Fruit fly (Drosophila melanogaster) whole organism, embryonic: ENCODE results near the gene CG15498.

Experiments
- ATbp ChIP-seq: fragments of 200-800 bp; sonication (Bioruptor generic); optimal IDR thresholded peaks from 2 replicates; lab custom pipeline; 2017; ENCODE audit warnings: missing biosample characterization, mild to moderate bottlenecking, missing genetic modification characterization, missing genetic modification reagents
- Adf1 ChIP-seq: fragments of 200-800 bp; sonication (Bioruptor generic); IDR thresholded peaks from 2 replicates; pipeline ENCODE4 v1.3.6; 2022; ENCODE audit warnings: missing biosample characterization, missing genetic modification characterization
- Atf-2 ChIP-seq: fragments of 200-800 bp; sonication (Bioruptor generic); optimal IDR thresholded peaks from 2 replicates; lab custom pipeline; 2016; ENCODE audit warnings: missing biosample characterization, missing genetic modification characterization
- CG10543 ChIP-seq: fragments of 200-800 bp; sonication (Bioruptor generic); optimal IDR thresholded peaks from 3 replicates; lab custom pipeline; 2017; ENCODE audit warnings: missing biosample characterization, mild to moderate bottlenecking, missing genetic modification characterization, moderate library complexity
- CG11398 ChIP-seq: fragments of 200-800 bp; sonication (Bioruptor generic); optimal IDR thresholded peaks from 2 replicates; lab custom pipeline; 2016; ENCODE audit warnings: missing biosample characterization, missing genetic modification characterization
- CG11723 ChIP-seq: fragments of 200-800 bp; sonication (Bioruptor generic); optimal IDR thresholded peaks from 2 replicates; lab custom pipeline; 2017; ENCODE audit warnings: missing biosample characterization, mild to moderate bottlenecking, missing genetic modification characterization
- CG12769 ChIP-seq: fragments of 200-800 bp; sonication (Bioruptor generic); optimal IDR thresholded peaks from 2 replicates; lab custom pipeline; 2019; ENCODE audit warnings: missing biosample characterization, mild to moderate bottlenecking, missing genetic modification characterization, moderate library complexity
- CG12942 ChIP-seq: fragments of 200-800 bp; sonication (Bioruptor generic); optimal IDR thresholded peaks from 3 replicates; lab custom pipeline; 2016; ENCODE audit warnings: missing biosample characterization, missing genetic modification characterization
- CG13424 ChIP-seq: fragments of 200-800 bp; sonication (Bioruptor generic); optimal IDR thresholded peaks from 2 replicates; lab custom pipeline; 2019; ENCODE audit warnings: missing biosample characterization, mild to moderate bottlenecking, missing genetic modification characterization, moderate library complexity
- CG13775 ChIP-seq: fragments of 200-800 bp; sonication (Bioruptor generic); optimal IDR thresholded peaks from 3 replicates; lab custom pipeline; 2017; ENCODE audit warnings: missing biosample characterization, mild to moderate bottlenecking, missing genetic modification characterization
- CG15011 ChIP-seq: fragments of 200-800 bp; sonication (Bioruptor generic); optimal IDR thresholded peaks from 3 replicates; lab custom pipeline; 2018; ENCODE audit warnings: missing biosample characterization, mild to moderate bottlenecking, missing genetic modification characterization
- CG15601 ChIP-seq: fragments of 200-800 bp; sonication (Bioruptor generic); optimal IDR thresholded peaks from 3 replicates; lab custom pipeline; 2019; ENCODE audit warnings: missing biosample characterization, mild to moderate bottlenecking, missing genetic modification characterization, moderate library complexity
- CG18262 ChIP-seq: fragments of 200-800 bp; optimal IDR thresholded peaks from 3 replicates; lab custom pipeline; 2019; ENCODE audit warnings: missing biosample characterization, mild to moderate bottlenecking, missing genetic modification characterization, moderate library complexity
- CG42726 ChIP-seq: fragments of 200-800 bp; sonication (Bioruptor generic); IDR thresholded peaks from 2 replicates; pipeline ENCODE4 v1.3.6; 2022; ENCODE audit warnings: missing biosample characterization, missing genetic modification characterization; ENCODE audit not compliant: partially characterized antibody
- CG6791 ChIP-seq: fragments of 200-800 bp; sonication (Bioruptor generic); IDR thresholded peaks from 3 replicates; pipeline ENCODE4 v1.3.6; 2022; ENCODE audit warnings: missing biosample characterization, missing genetic modification characterization; ENCODE audit not compliant: partially characterized antibody
- CG6813 ChIP-seq: fragments of 200-800 bp; sonication (Bioruptor generic); optimal IDR thresholded peaks from 2 replicates; lab custom pipeline; 2017; ENCODE audit warnings: missing biosample characterization, missing genetic modification characterization, mild to moderate bottlenecking, moderate library complexity, missing genetic modification reagents
- CG8290 ChIP-seq, 3 experiments: fragments of 200-800 bp; sonication (Bioruptor generic); optimal IDR thresholded peaks; 2 replicates each; lab custom pipeline; 2016 to 2019; ENCODE audit warnings: missing biosample characterization in 3 of 3, missing genetic modification characterization in 3 of 3, mild to moderate bottlenecking in 2 of 3, moderate library complexity in 1 of 3
- CG9817 ChIP-seq: fragments of 200-800 bp; sonication (Bioruptor generic); optimal IDR thresholded peaks from 2 replicates; lab custom pipeline; 2018; ENCODE audit warnings: missing biosample characterization, mild to moderate bottlenecking, missing genetic modification characterization, moderate library complexity
- CG9932 ChIP-seq: fragments of 200-800 bp; sonication (Bioruptor generic); IDR thresholded peaks from 2 replicates; pipeline ENCODE4 v1.3.6; 2022; ENCODE audit warnings: missing biosample characterization, missing genetic modification characterization
- CHES-1-like ChIP-seq: fragments of 200-800 bp; sonication (Bioruptor generic); optimal IDR thresholded peaks from 2 replicates; lab custom pipeline; 2016; ENCODE audit warnings: missing biosample characterization, missing genetic modification characterization
- CkIIα-i1 ChIP-seq: fragments of 200-800 bp; sonication (Bioruptor generic); IDR thresholded peaks from 2 replicates; pipeline ENCODE4 v1.3.6; 2022; ENCODE audit warnings: missing biosample characterization, missing genetic modification characterization
- CoRest ChIP-seq: fragments of 200-800 bp; sonication (Bioruptor generic); optimal IDR thresholded peaks from 3 replicates; lab custom pipeline; 2018; ENCODE audit warnings: missing biosample characterization, mild to moderate bottlenecking, missing genetic modification characterization, moderate library complexity
- D19A ChIP-seq: fragments of 200-800 bp; optimal IDR thresholded peaks from 3 replicates; lab custom pipeline; 2019; ENCODE audit warnings: missing biosample characterization, mild to moderate bottlenecking, missing genetic modification characterization, moderate library complexity
- Dbx ChIP-seq: fragments of 200-800 bp; sonication (Bioruptor generic); IDR thresholded peaks from 3 replicates; pipeline ENCODE4 v1.3.6; 2022; ENCODE audit warnings: missing biosample characterization, missing genetic modification characterization
- E2f2 ChIP-seq: fragments of 200-800 bp; sonication (Bioruptor generic); IDR thresholded peaks from 2 replicates; pipeline ENCODE4 v1.3.6; 2022; ENCODE audit warnings: missing biosample characterization, missing genetic modification characterization
- Ets97D ChIP-seq: fragments of 200-800 bp; sonication (Bioruptor generic); optimal IDR thresholded peaks from 3 replicates; lab custom pipeline; 2016; ENCODE audit warnings: missing biosample characterization, missing genetic modification characterization
- HmgZ ChIP-seq: fragments of 200-800 bp; sonication (Bioruptor generic); optimal IDR thresholded peaks from 2 replicates; lab custom pipeline; 2018; ENCODE audit warnings: missing biosample characterization, mild to moderate bottlenecking, missing genetic modification characterization
- Hsf ChIP-seq: fragments of 200-800 bp; sonication (Bioruptor generic); optimal IDR thresholded peaks from 3 replicates; lab custom pipeline; 2016; ENCODE audit warnings: missing biosample characterization, missing genetic modification characterization
- MESR4 ChIP-seq: fragments of 200-800 bp; sonication (Bioruptor generic); optimal IDR thresholded peaks from 2 replicates; lab custom pipeline; 2018; ENCODE audit warnings: missing biosample characterization, mild to moderate bottlenecking, missing genetic modification characterization, moderate library complexity
- Mes4 ChIP-seq: fragments of 200-800 bp; sonication (Bioruptor generic); optimal IDR thresholded peaks from 2 replicates; lab custom pipeline; 2016; ENCODE audit warnings: missing biosample characterization, missing genetic modification characterization
- Scr ChIP-seq: fragments of 200-800 bp; sonication (Bioruptor generic); IDR thresholded peaks from 2 replicates; pipeline ENCODE4 v1.3.6; 2022; ENCODE audit warnings: missing biosample characterization, missing genetic modification characterization; ENCODE audit not compliant: partially characterized antibody
- Stat92E ChIP-seq, 3 experiments: fragments of >200 bp in 2 of 3; fragments of 200-800 bp in 1 of 3; sonication (Bioruptor generic) in 1 of 3; optimal IDR thresholded peaks; 2 replicates each; lab custom pipeline; 2017 to 2019; ENCODE audit warnings: missing biosample characterization in 3 of 3, missing genetic modification characterization in 3 of 3, mild to moderate bottlenecking in 1 of 3, moderate library complexity in 1 of 3
- cg ChIP-seq: fragments of 200-800 bp; sonication (Bioruptor generic); optimal IDR thresholded peaks from 3 replicates; lab custom pipeline; 2019; ENCODE audit warnings: missing biosample characterization, mild to moderate bottlenecking, missing genetic modification characterization, moderate library complexity
- corto ChIP-seq: fragments of 200-800 bp; sonication (Bioruptor generic); optimal IDR thresholded peaks from 2 replicates; lab custom pipeline; 2016; ENCODE audit warnings: missing biosample characterization, mild to moderate bottlenecking, missing genetic modification characterization, moderate library complexity
- crc ChIP-seq: fragments of 200-800 bp; sonication (Bioruptor generic); optimal IDR thresholded peaks from 2 replicates; lab custom pipeline; 2016; ENCODE audit warnings: missing biosample characterization, missing genetic modification characterization
- crol ChIP-seq: fragments of 200-800 bp; sonication (Bioruptor generic); IDR thresholded peaks from 2 replicates; pipeline ENCODE4 v1.3.6; 2022; ENCODE audit warnings: missing biosample characterization, missing genetic modification characterization
- fru ChIP-seq: fragments of >200 bp; optimal IDR thresholded peaks from 2 replicates; lab custom pipeline; 2017
- hb ChIP-seq: fragments of 200-800 bp; sonication (Bioruptor generic); IDR thresholded peaks from 3 replicates; pipeline ENCODE4 v1.3.6; 2022; ENCODE audit warnings: missing biosample characterization, missing genetic modification characterization; ENCODE audit not compliant: partially characterized antibody
- kah ChIP-seq: fragments of 200-800 bp; sonication (Bioruptor generic); optimal IDR thresholded peaks from 2 replicates; lab custom pipeline; 2018; ENCODE audit warnings: missing biosample characterization, mild to moderate bottlenecking, missing genetic modification characterization
- kay ChIP-seq: fragments of 200-800 bp; sonication (Bioruptor generic); optimal IDR thresholded peaks from 2 replicates; lab custom pipeline; 2016; ENCODE audit warnings: missing biosample characterization, missing genetic modification characterization
- sim ChIP-seq: fragments of 200-800 bp; sonication (Bioruptor generic); IDR thresholded peaks from 2 replicates; pipeline ENCODE4 v1.3.6; 2022; ENCODE audit warnings: missing biosample characterization, missing genetic modification characterization
- sna ChIP-seq: fragments of 200-800 bp; sonication (Bioruptor generic); IDR thresholded peaks from 2 replicates; pipeline ENCODE4 v1.3.6; 2022; ENCODE audit warnings: missing biosample characterization, missing genetic modification characterization; ENCODE audit not compliant: partially characterized antibody
- sr ChIP-seq: fragments of 200-800 bp; sonication (Bioruptor generic); IDR thresholded peaks from 3 replicates; pipeline ENCODE4 v1.3.6; 2022; ENCODE audit warnings: missing biosample characterization, missing genetic modification characterization
- tgo ChIP-seq: fragments of 200-800 bp; sonication (Bioruptor generic); IDR thresholded peaks from 3 replicates; pipeline ENCODE4 v1.3.6; 2022; ENCODE audit warnings: missing biosample characterization, missing genetic modification characterization
- tio ChIP-seq: fragments of 200-800 bp; sonication (Bioruptor generic); optimal IDR thresholded peaks from 2 replicates; lab custom pipeline; 2017; ENCODE audit warnings: missing biosample characterization, missing genetic modification characterization, inconsistent platforms
- vnd ChIP-seq: fragments of 200-800 bp; sonication (Bioruptor generic); IDR thresholded peaks from 3 replicates; pipeline ENCODE4 v1.3.6; 2022; ENCODE audit warnings: missing biosample characterization, missing genetic modification characterization; ENCODE audit not compliant: partially characterized antibody
- zfh1 ChIP-seq: fragments of 200-800 bp; sonication (Bioruptor generic); IDR thresholded peaks from 3 replicates; pipeline ENCODE4 v1.3.6; 2022; ENCODE audit warnings: missing biosample characterization, missing genetic modification characterization

Gene CG15498

DNA sequence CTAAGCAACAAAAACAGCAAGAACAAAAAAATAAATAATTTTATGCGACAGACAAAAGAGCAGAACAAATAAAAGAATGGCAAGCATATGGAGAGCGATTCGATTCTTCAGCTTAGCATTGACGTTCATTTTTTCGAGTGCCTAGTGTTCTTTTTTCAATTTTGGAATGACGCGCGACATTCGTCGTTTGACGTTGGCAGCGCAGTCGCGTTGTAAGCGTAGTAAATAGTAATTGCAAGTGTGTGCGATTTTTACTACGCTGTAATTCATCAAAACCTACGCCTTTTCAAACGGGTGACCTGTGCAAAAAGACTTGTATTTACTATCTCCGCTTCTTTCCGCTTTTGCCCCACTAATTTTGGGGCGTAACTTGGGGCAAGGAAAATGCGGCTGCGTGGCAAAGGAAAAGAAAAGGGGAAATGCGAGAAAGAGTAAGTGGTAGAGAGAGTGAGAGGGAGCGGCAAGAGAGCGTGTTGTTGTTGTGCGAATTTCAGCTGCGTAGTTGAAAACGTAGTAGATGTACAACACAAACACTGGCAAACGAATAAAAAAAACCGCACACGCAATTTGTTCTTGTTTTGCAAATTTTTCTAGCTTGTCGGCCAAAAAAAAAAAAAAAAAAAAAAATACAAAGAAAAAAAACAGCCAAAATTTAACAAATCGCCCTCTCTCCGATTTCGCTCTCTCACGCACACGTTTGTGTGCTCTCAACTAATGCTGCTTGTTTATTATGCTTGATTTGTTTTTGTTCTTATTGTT lies 12.6 kb upstream of the CG15498 start (continued):
- TF ChIP-seq CG10543 (GFP tag; lab: Kevin White, UChicago) (peak; percentile 3), hb (GFP tag; lab: Robert Waterston, UW) (no peak), CG11398 (no peak), CG42726 (GFP tag; lab: Robert Waterston, UW) (no peak), HmgZ (tag; lab: Kevin White, UChicago) (no peak), Adf1 (peak; percentile 74), CG12942 (GFP tag; lab: Kevin White, UChicago) (no peak), CG15601 (no peak), tgo (GFP tag; lab: Robert Waterston, UW) (no peak), vnd (GFP tag; lab: Robert Waterston, UW) (no peak), sr (GFP tag; lab: Robert Waterston, UW) (no peak), MESR4 (no peak), E2f2 (GFP tag; lab: Robert Waterston, UW) (0 out of 2 replicates have a peak, but pooled peaks have one; percentile 6), CG8290 (GFP tag; optimal IDR thresholded peaks at IDR 0.05; lab: Kevin White, UChicago) (no peak), CG8290 (tag; optimal IDR thresholded peaks at IDR 0.05; lab: Kevin White, UChicago) (peak in 1 of 2 experiments; percentile 4)

DNA sequence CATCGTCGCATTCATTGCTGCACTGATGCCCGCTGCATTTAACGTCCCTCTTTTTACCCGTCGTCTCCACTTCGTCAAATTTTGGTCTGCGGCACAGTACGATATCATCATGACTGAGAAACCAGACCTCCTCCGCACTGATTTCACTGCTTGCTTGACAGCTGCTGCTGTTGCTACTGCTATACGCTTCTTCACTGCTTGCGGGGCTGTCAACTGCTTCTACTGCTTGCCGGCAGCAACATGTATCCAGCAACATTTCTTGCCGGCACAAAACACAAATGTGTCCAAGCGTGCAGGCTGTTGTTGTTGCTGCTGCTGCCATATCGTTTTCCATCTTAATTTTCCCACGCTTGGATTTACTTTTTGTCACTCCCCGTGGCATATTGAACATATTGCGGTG lies 11.1 kb upstream of the CG15498 start:
- TF ChIP-seq CG9817 (tag; lab: Kevin White, UChicago) (peak; percentile 42), cg (GFP tag; lab: Kevin White, UChicago) (peak; percentile 12), crc (no peak), CG13424 (tag; lab: Kevin White, UChicago) (no peak), CG18262 (tag; lab: Kevin White, UChicago) (no peak), Hsf (no peak), zfh1 (GFP tag; lab: Robert Waterston, UW) (peak; percentile 53; the same call in 2 of the 3 replicates), CG15011 (GFP tag; lab: Kevin White, UChicago) (no peak), Atf-2 (no peak), CG6791 (GFP tag; lab: Robert Waterston, UW) (peak; percentile 75), kay (GFP tag; lab: Kevin White, UChicago) (no peak), tio (GFP tag; lab: Kevin White, UChicago) (no peak), CG11723 (GFP tag; lab: Kevin White, UChicago) (no peak), CG12769 (tag; lab: Kevin White, UChicago) (no peak), Ets97D (GFP tag; lab: Kevin White, UChicago) (peak; percentile 80), Scr (peak; percentile 37), sim (GFP tag; lab: Robert Waterston, UW) (no peak), Dbx (GFP tag; lab: Robert Waterston, UW) (peak; percentile 61; the same call in 1 of the 3 replicates), CkIIα-i1 (GFP tag; lab: Robert Waterston, UW) (no peak), ATbp (GFP tag; lab: Kevin White, UChicago) (no peak), kah (GFP tag; lab: Kevin White, UChicago) (no peak), Mes4 (GFP tag; lab: Kevin White, UChicago) (no peak), CG13775 (GFP tag; lab: Kevin White, UChicago) (peak; percentile 3), Stat92E (GFP tag; optimal IDR thresholded peaks at IDR 0.05; lab: Kevin White, UChicago) (peak in 1 of 3 experiments; percentile 87), CHES-1-like (GFP tag; lab: Kevin White, UChicago) (peak; percentile 33), CG6813 (no peak), CoRest (no peak), CG9932 (GFP tag; lab: Robert Waterston, UW) (peak; percentile 36; the same call in 1 of the 2 replicates), sna (GFP tag; lab: Robert Waterston, UW) (no peak), fru (lab: Kevin White, UChicago) (no peak), D19A (tag; lab: Kevin White, UChicago) (no peak), CG15601 (no peak), crol (GFP tag; lab: Robert Waterston, UW) (peak; percentile 64; the same call in 1 of the 2 replicates), corto (GFP tag; lab: Kevin White, UChicago) (no peak)
